Worm (Caenorhabditis elegans): ENCODE measurements around the gene Y54G2A.52.

Y54G2A.52 gene

ce11 chrIV:2770835-2771234 is 27.7 kb downstream of the Y54G2A.52 start:
- no peak for TF ChIP-seq mls-2 (tag; optimal IDR thresholded peaks at IDR 0.05)
- no peak for TF ChIP-seq sem-2 (GFP tag; optimal IDR thresholded peaks at IDR 0.05)
- TF ChIP-seq M03D4.4 (tag; optimal IDR thresholded peaks at IDR 0.05) = no peak
- no peak for TF ChIP-seq hlh-1 (tag; optimal IDR thresholded peaks at IDR 0.05)
- TF ChIP-seq elt-3 (tag; optimal IDR thresholded peaks at IDR 0.05) = no peak
- TF ChIP-seq sptf-1 (tag; optimal IDR thresholded peaks at IDR 0.05) = no peak
- no peak for TF ChIP-seq unc-62 (GFP tag; optimal IDR thresholded peaks at IDR 0.05)
- TF ChIP-seq nhr-76 (tag; optimal IDR thresholded peaks at IDR 0.05) = no peak
- TF ChIP-seq ceh-43 (GFP tag; optimal IDR thresholded peaks at IDR 0.05) = no peak
- no peak for TF ChIP-seq ces-1 (GFP tag; optimal IDR thresholded peaks at IDR 0.05)
- no peak for TF ChIP-seq tbx-8 (GFP tag; optimal IDR thresholded peaks at IDR 0.05)
- TF ChIP-seq cnd-1 (tag; optimal IDR thresholded peaks at IDR 0.05) = no peak
- no peak for TF ChIP-seq flh-1 (GFP tag; optimal IDR thresholded peaks at IDR 0.05)
- no peak for TF ChIP-seq drap-1 (GFP tag; optimal IDR thresholded peaks at IDR 0.05)
- no peak for TF ChIP-seq ceh-39 (tag; optimal IDR thresholded peaks at IDR 0.05)
- TF ChIP-seq lin-13 (tag; optimal IDR thresholded peaks at IDR 0.05) = no peak
- no peak for TF ChIP-seq mep-1 (tag; optimal IDR thresholded peaks at IDR 0.05)
- TF ChIP-seq ham-2 (GFP tag; optimal IDR thresholded peaks at IDR 0.05) = no peak
- no peak for TF ChIP-seq snpc-4 (tag; optimal IDR thresholded peaks at IDR 0.05)

DNA sequence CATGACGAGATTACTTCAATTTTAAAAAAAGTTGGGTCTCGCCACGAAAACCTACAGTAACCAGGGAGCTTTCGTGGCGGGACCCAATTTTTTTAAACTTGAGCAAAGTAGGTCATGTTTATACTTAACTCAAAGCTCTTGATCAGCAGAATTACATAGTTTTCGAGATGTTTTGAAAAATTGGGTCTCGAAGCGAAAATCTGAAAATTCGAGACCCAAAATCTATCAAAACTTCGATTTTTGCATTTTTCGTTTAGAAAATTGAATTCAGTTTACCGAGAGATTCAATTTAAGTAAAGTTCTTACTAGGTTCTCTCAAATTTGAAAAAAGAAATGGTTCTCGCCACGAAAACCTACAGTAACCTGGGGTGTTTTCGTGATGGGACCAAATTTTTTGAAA is 28.4 kb downstream of the Y54G2A.52 start:
- TF ChIP-seq nhr-12 (tag; optimal IDR thresholded peaks at IDR 0.05) = no peak
- TF ChIP-seq nhr-2 (tag; optimal IDR thresholded peaks at IDR 0.05) = no peak
- no peak for TF ChIP-seq unc-120 (tag; optimal IDR thresholded peaks at IDR 0.05; ENCODE audit: poor library complexity, severe bottlenecking)
- TF ChIP-seq lin-13 (tag; optimal IDR thresholded peaks at IDR 0.05) = no peak
- no peak for TF ChIP-seq ceh-83 (GFP tag; optimal IDR thresholded peaks at IDR 0.05)
- no peak for TF ChIP-seq unc-62 (GFP tag; optimal IDR thresholded peaks at IDR 0.05)
- no peak for TF ChIP-seq bed-3 (GFP tag; optimal IDR thresholded peaks at IDR 0.05)
- TF ChIP-seq lsy-2 (tag; optimal IDR thresholded peaks at IDR 0.05) = no peak
- no peak for TF ChIP-seq drap-1 (GFP tag; optimal IDR thresholded peaks at IDR 0.05)
- TF ChIP-seq ces-1 (GFP tag; optimal IDR thresholded peaks at IDR 0.05) = no peak
- no peak for TF ChIP-seq ztf-11 (tag; optimal IDR thresholded peaks at IDR 0.05)
- no peak for TF ChIP-seq sem-2 (GFP tag; optimal IDR thresholded peaks at IDR 0.05)
- TF ChIP-seq ham-2 (GFP tag; optimal IDR thresholded peaks at IDR 0.05) = no peak
- TF ChIP-seq flh-1 (GFP tag; optimal IDR thresholded peaks at IDR 0.05) = no peak
- no peak for TF ChIP-seq unc-39 (tag; optimal IDR thresholded peaks at IDR 0.05)
- no peak for TF ChIP-seq mep-1 (tag; optimal IDR thresholded peaks at IDR 0.05)
- no peak for TF ChIP-seq mls-2 (tag; optimal IDR thresholded peaks at IDR 0.05)

DNA sequence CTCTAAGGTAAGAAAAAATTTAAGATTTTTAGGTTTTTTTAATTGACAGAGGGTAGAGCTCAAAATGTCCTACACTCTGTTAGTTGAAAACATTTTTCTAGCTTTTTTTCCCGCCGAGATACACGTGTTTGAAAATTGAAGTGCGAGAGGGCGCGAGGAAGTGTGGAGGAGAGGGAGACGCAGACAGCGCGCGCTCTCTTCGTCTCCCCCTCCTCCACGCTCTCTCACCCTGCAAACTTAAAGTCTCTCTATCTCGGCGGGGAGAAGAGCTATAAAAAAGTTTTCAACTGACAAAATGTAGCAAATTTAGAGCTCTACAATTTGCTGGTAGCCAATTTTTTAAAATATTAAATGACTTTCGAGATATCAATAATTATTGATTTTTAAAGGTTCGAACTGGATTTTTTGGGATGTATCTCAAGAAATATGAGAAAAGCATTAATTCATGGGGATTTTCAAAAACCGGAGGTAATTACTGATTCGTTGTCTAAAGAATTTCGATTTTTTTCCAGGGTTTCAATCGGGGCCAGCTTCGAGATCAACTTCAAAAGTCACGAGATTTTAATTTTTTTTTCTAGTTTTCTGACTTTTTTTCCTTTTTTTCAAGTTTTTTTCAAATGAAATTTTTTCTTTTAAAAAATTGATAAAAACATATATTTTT is 33.3 kb downstream of the Y54G2A.52 start:
- no peak for TF ChIP-seq drap-1 (GFP tag; optimal IDR thresholded peaks at IDR 0.05)
- TF ChIP-seq sptf-1 (tag; optimal IDR thresholded peaks at IDR 0.05) = peak; percentile 12
- no peak for TF ChIP-seq ceh-43 (GFP tag; optimal IDR thresholded peaks at IDR 0.05)

DNA sequence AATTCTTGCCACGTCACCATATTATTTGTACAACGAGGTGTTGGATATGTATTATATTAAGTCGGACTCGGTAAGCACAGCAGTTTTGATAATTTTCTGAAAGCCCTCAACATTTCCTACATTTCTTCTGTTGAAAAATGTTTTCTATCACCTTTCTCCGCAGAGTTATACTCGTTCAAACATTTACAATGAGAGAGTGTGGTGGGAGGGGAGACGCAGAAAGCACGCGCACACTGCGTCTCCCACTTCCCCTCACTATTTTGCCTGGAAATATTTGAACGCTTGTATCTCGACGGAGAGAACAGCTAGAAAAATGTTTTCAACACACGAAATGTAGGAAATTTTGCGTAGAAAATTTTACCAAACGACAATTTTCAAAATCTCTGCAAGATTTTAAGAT is 34.3 kb downstream of the Y54G2A.52 start:
- TF ChIP-seq ham-2 (GFP tag; optimal IDR thresholded peaks at IDR 0.05) (no peak), nhr-12 (tag; optimal IDR thresholded peaks at IDR 0.05) (no peak), hlh-1 (tag; optimal IDR thresholded peaks at IDR 0.05) (no peak), sptf-1 (tag; optimal IDR thresholded peaks at IDR 0.05) (no peak), ceh-43 (GFP tag; optimal IDR thresholded peaks at IDR 0.05) (no peak), tbx-8 (GFP tag; optimal IDR thresholded peaks at IDR 0.05) (no peak), unc-62 (GFP tag; optimal IDR thresholded peaks at IDR 0.05) (no peak), ztf-11 (tag; optimal IDR thresholded peaks at IDR 0.05) (no peak), sem-2 (GFP tag; optimal IDR thresholded peaks at IDR 0.05) (no peak), elt-1 (tag; optimal IDR thresholded peaks at IDR 0.05; ENCODE audit: borderline replicate concordance, insufficient read depth) (no peak), drap-1 (GFP tag; optimal IDR thresholded peaks at IDR 0.05) (no peak), ceh-39 (tag; optimal IDR thresholded peaks at IDR 0.05) (no peak), lin-13 (tag; optimal IDR thresholded peaks at IDR 0.05) (no peak), blmp-1 (tag; optimal IDR thresholded peaks at IDR 0.05) (no peak), nhr-28 (tag; optimal IDR thresholded peaks at IDR 0.05) (no peak), bed-3 (GFP tag; optimal IDR thresholded peaks at IDR 0.05) (no peak)

ce11 chrIV:2762380-2762779 is 36.1 kb downstream of the Y54G2A.52 start, which contains the start of gene Y54G2A.77:
TSS of gene Y54G2A.77 (plus strand) at chrIV:2762680.
- TF ChIP-seq M03D4.4 (tag; optimal IDR thresholded peaks at IDR 0.05) (no peak), unc-120 (tag; optimal IDR thresholded peaks at IDR 0.05; ENCODE audit: poor library complexity, severe bottlenecking) (no peak), ztf-11 (tag; optimal IDR thresholded peaks at IDR 0.05) (no peak), zip-8 (tag; optimal IDR thresholded peaks at IDR 0.05) (no peak), mep-1 (tag; optimal IDR thresholded peaks at IDR 0.05) (no peak), mls-2 (tag; optimal IDR thresholded peaks at IDR 0.05) (no peak)

All from whole organism, mixed stage, embryonic.